Worm (Caenorhabditis elegans): ENCODE measurements around the gene best-20.

Gene best-20

DNA sequence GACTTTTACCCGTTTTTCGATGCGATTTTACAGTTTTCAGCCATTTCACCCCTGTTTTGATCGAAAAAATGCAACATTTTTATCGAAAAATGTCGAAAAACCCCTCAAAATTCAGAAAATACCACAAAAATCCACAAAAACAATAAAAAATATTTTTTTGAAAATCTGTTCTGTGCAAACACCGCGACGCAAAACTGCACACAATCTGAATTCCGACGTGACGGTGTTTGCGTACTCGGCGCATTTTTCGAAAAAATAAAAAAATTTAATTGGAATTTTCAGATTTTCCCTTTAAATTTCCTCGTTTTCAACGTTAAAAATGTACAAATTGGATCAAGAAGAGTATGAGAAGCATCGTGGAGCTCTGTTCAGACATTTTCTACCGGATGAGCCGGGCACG, 30.2 kb upstream of the best-20 start, which contains the start of gene smgl-2:
Gene smgl-2, plus strand, starts transcription at position 320 of the 400 bp plus-strand sequence.
- no peak for TF ChIP-seq elt-1 (tag; optimal IDR thresholded peaks at IDR 0.05; ENCODE audit: borderline replicate concordance, insufficient read depth)
- no peak for TF ChIP-seq nhr-12 (tag; optimal IDR thresholded peaks at IDR 0.05)
- TF ChIP-seq ceh-43 (GFP tag; optimal IDR thresholded peaks at IDR 0.05), result no peak
- TF ChIP-seq flh-1 (GFP tag; optimal IDR thresholded peaks at IDR 0.05), result no peak
- TF ChIP-seq sem-2 (GFP tag; optimal IDR thresholded peaks at IDR 0.05), result no peak
- peak; percentile 28 for TF ChIP-seq lin-13 (tag; optimal IDR thresholded peaks at IDR 0.05)
- TF ChIP-seq nhr-237 (tag; optimal IDR thresholded peaks at IDR 0.05), result peak; percentile 44
- TF ChIP-seq ham-2 (GFP tag; optimal IDR thresholded peaks at IDR 0.05), result no peak
- no peak for TF ChIP-seq ceh-39 (tag; optimal IDR thresholded peaks at IDR 0.05)
- no peak for TF ChIP-seq snpc-4 (tag; optimal IDR thresholded peaks at IDR 0.05)
- TF ChIP-seq M03D4.4 (tag; optimal IDR thresholded peaks at IDR 0.05), result no peak
- no peak for TF ChIP-seq nhr-28 (tag; optimal IDR thresholded peaks at IDR 0.05)
- TF ChIP-seq nhr-2 (tag; optimal IDR thresholded peaks at IDR 0.05), result peak; percentile 11
- TF ChIP-seq mep-1 (tag; optimal IDR thresholded peaks at IDR 0.05), result peak; percentile 81
- peak; percentile 62 for TF ChIP-seq ces-1 (GFP tag; optimal IDR thresholded peaks at IDR 0.05)
- no peak for TF ChIP-seq blmp-1 (tag; optimal IDR thresholded peaks at IDR 0.05)
- TF ChIP-seq lsy-2 (tag; optimal IDR thresholded peaks at IDR 0.05), result peak; percentile 71
- TF ChIP-seq unc-39 (tag; optimal IDR thresholded peaks at IDR 0.05), result no peak
- no peak for TF ChIP-seq hlh-1 (tag; optimal IDR thresholded peaks at IDR 0.05)
- no peak for TF ChIP-seq zip-8 (tag; optimal IDR thresholded peaks at IDR 0.05)
- TF ChIP-seq ceh-83 (GFP tag; optimal IDR thresholded peaks at IDR 0.05), result no peak
- TF ChIP-seq pha-4 (tag; optimal IDR thresholded peaks at IDR 0.05), result peak; percentile 23
- no peak for TF ChIP-seq drap-1 (GFP tag; optimal IDR thresholded peaks at IDR 0.05)

DNA sequence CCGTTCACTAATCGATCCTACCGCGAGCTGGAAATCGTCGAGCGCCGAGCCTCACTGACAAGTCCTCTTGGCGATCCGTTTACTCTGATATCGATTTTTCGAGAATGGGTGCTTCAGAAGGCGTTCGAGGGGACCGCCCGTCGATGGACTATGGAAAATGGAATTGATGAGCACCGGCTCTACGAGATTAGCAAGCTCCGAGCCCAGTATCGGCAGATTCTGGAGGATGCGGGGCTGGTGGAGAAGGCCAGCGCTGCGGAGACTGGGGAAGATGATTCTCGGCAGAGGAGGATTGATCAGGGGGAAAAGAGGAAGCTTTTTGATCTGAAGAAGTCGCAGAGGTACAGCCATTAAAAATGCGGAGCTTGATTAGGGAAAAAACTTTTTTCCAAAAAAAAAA, 24.6 kb upstream of the best-20 start:
- no peak for TF ChIP-seq unc-62 (GFP tag; optimal IDR thresholded peaks at IDR 0.05)
- TF ChIP-seq lin-32 (GFP tag; optimal IDR thresholded peaks at IDR 0.05), result no peak
- no peak for TF ChIP-seq elt-3 (tag; optimal IDR thresholded peaks at IDR 0.05)
- TF ChIP-seq nhr-76 (tag; optimal IDR thresholded peaks at IDR 0.05), result no peak
- TF ChIP-seq mep-1 (tag; optimal IDR thresholded peaks at IDR 0.05), result no peak
- TF ChIP-seq bed-3 (GFP tag; optimal IDR thresholded peaks at IDR 0.05), result no peak
- TF ChIP-seq ceh-39 (tag; optimal IDR thresholded peaks at IDR 0.05), result no peak
- TF ChIP-seq ztf-11 (tag; optimal IDR thresholded peaks at IDR 0.05), result no peak
- TF ChIP-seq lsy-2 (tag; optimal IDR thresholded peaks at IDR 0.05), result no peak
- TF ChIP-seq flh-1 (GFP tag; optimal IDR thresholded peaks at IDR 0.05), result no peak
- TF ChIP-seq mab-5 (tag; optimal IDR thresholded peaks at IDR 0.05), result no peak
- TF ChIP-seq ceh-43 (GFP tag; optimal IDR thresholded peaks at IDR 0.05), result no peak
- no peak for TF ChIP-seq nhr-2 (tag; optimal IDR thresholded peaks at IDR 0.05)

DNA sequence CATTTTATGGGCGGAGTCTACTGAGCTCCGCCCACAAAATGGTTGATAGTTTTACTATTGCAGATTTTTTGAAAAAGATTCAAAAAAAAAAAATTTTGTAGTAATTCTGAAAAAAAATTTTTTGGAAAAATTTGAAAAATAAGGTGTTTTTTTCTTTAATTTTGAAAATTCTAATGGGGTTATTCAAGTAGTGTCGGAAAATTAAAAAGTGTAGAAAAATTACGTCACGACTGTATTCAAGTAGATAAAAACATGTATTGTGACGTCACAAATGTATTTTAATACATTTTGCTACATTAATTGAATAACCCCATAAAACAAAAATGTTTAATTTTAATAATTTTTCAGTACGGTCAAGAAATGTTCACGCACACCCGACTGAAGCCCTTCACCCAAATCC, 22.7 kb upstream of the best-20 start:
- TF ChIP-seq sptf-1 (tag; optimal IDR thresholded peaks at IDR 0.05), result no peak
- TF ChIP-seq zip-8 (tag; optimal IDR thresholded peaks at IDR 0.05), result peak; percentile 96
- no peak for TF ChIP-seq ceh-39 (tag; optimal IDR thresholded peaks at IDR 0.05)
- TF ChIP-seq unc-39 (tag; optimal IDR thresholded peaks at IDR 0.05), result no peak

DNA sequence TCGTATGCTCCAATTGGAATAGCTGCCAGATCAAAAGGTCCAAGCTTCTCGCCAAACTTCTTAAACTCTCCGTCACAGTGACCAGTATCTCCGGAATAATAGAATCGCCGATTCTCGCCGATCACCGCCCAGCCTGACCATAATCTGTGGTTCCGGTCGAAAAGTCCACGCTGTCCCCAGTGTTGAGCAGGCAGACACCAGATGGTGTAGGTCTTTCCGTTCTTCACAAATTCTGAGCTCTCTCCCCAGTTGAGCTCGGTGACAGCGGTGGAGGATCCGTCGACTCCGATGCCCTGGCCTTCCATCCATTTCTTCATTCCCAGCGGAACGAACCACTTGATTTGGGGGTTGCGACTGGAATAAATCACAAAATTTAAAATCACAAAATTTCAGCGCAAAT, 19.8 kb upstream of the best-20 start:
- no peak for TF ChIP-seq nhr-2 (tag; optimal IDR thresholded peaks at IDR 0.05)
- TF ChIP-seq snpc-4 (tag; optimal IDR thresholded peaks at IDR 0.05), result no peak
- TF ChIP-seq nhr-28 (tag; optimal IDR thresholded peaks at IDR 0.05), result no peak
- TF ChIP-seq ceh-83 (GFP tag; optimal IDR thresholded peaks at IDR 0.05), result no peak
- no peak for TF ChIP-seq elt-1 (tag; optimal IDR thresholded peaks at IDR 0.05; ENCODE audit: borderline replicate concordance, insufficient read depth)
- TF ChIP-seq sem-2 (GFP tag; optimal IDR thresholded peaks at IDR 0.05), result no peak
- no peak for TF ChIP-seq cnd-1 (tag; optimal IDR thresholded peaks at IDR 0.05)
- TF ChIP-seq flh-1 (GFP tag; optimal IDR thresholded peaks at IDR 0.05), result no peak
- no peak for TF ChIP-seq nhr-237 (tag; optimal IDR thresholded peaks at IDR 0.05)
- no peak for TF ChIP-seq hlh-1 (tag; optimal IDR thresholded peaks at IDR 0.05)
- TF ChIP-seq unc-39 (tag; optimal IDR thresholded peaks at IDR 0.05), result no peak
- TF ChIP-seq ceh-43 (GFP tag; optimal IDR thresholded peaks at IDR 0.05), result no peak
- no peak for TF ChIP-seq nhr-12 (tag; optimal IDR thresholded peaks at IDR 0.05)
- no peak for TF ChIP-seq lin-13 (tag; optimal IDR thresholded peaks at IDR 0.05)
- TF ChIP-seq drap-1 (GFP tag; optimal IDR thresholded peaks at IDR 0.05), result no peak
- TF ChIP-seq sptf-1 (tag; optimal IDR thresholded peaks at IDR 0.05), result no peak
- no peak for TF ChIP-seq zip-8 (tag; optimal IDR thresholded peaks at IDR 0.05)
- no peak for TF ChIP-seq ztf-11 (tag; optimal IDR thresholded peaks at IDR 0.05)

Data from whole organism, mixed stage, embryonic.